Worm (Caenorhabditis elegans): ENCODE results near the gene srw-24.

- TF ChIP-seq ces-1 (GFP tag; optimal IDR thresholded peaks at IDR 0.05) (no peak), lin-13 (tag; optimal IDR thresholded peaks at IDR 0.05) (no peak), sptf-1 (tag; optimal IDR thresholded peaks at IDR 0.05) (no peak), mep-1 (tag; optimal IDR thresholded peaks at IDR 0.05) (no peak)
Measured at ce11 chrV:15264131-15264530, 40.4 kb downstream of the srw-24 start, which contains the start of gene M01B2.12.
